Fruit fly (Drosophila melanogaster) whole organism, prepupa: ENCODE measurements around the gene Ciz1.

Experiments used
- Blimp-1 ChIP-seq: fragments of 200-800 bp; sonication (Bioruptor generic); optimal IDR thresholded peaks from 3 replicates; lab custom pipeline; 2017; ENCODE audit warnings: missing biosample characterization, missing genetic modification characterization, mild to moderate bottlenecking, moderate library complexity, missing genetic modification reagents
- CG10631 ChIP-seq: fragments of 200-800 bp; sonication (Bioruptor generic); optimal IDR thresholded peaks from 2 replicates; lab custom pipeline; 2016; ENCODE audit warnings: missing biosample characterization, missing genetic modification characterization
- CG11294 ChIP-seq: fragments of 200-800 bp; sonication (Bioruptor generic); IDR thresholded peaks from 2 replicates; pipeline ENCODE4 v1.3.6; 2022; ENCODE audit warnings: missing biosample characterization, missing genetic modification characterization
- CG11762 ChIP-seq: fragments of 200-800 bp; sonication (Bioruptor generic); optimal IDR thresholded peaks from 3 replicates; lab custom pipeline; 2016; ENCODE audit warnings: missing biosample characterization, missing genetic modification characterization; ENCODE audit not compliant: insufficient read depth
- CG15336 ChIP-seq: fragments of 200-800 bp; sonication (Bioruptor generic); IDR thresholded peaks from 2 replicates; pipeline ENCODE4 v1.3.6; 2022; ENCODE audit warnings: missing biosample characterization, missing genetic modification characterization
- CG16779 ChIP-seq: fragments of 200-800 bp; sonication (Bioruptor generic); optimal IDR thresholded peaks from 3 replicates; lab custom pipeline; 2017; ENCODE audit warnings: missing biosample characterization, mild to moderate bottlenecking, missing genetic modification characterization
- CG3032 ChIP-seq: fragments of 200-800 bp; optimal IDR thresholded peaks from 2 replicates; lab custom pipeline; 2019; ENCODE audit warnings: missing biosample characterization, mild to moderate bottlenecking, missing genetic modification characterization, moderate library complexity
- CG31627 ChIP-seq: fragments of 200-800 bp; sonication (Bioruptor generic); optimal IDR thresholded peaks from 3 replicates; lab custom pipeline; 2016; ENCODE audit warnings: missing biosample characterization, missing genetic modification characterization
- CG32006 ChIP-seq: fragments of 200-800 bp; sonication (Bioruptor generic); optimal IDR thresholded peaks from 3 replicates; lab custom pipeline; 2017; ENCODE audit warnings: missing biosample characterization, mild to moderate bottlenecking, missing genetic modification characterization
- CG34406 ChIP-seq: fragments of 200-800 bp; sonication (Bioruptor generic); optimal IDR thresholded peaks from 3 replicates; lab custom pipeline; 2016; ENCODE audit warnings: missing biosample characterization, missing genetic modification characterization
- CG3919 ChIP-seq: fragments of 200-800 bp; sonication (Bioruptor generic); optimal IDR thresholded peaks from 3 replicates; lab custom pipeline; 2016; ENCODE audit warnings: missing biosample characterization, missing genetic modification characterization
- CG4318 ChIP-seq: fragments of 200-800 bp; sonication (Bioruptor generic); optimal IDR thresholded peaks from 3 replicates; lab custom pipeline; 2017; ENCODE audit warnings: missing biosample characterization, mild to moderate bottlenecking, missing genetic modification characterization
- CG6163 ChIP-seq: fragments of 200-800 bp; sonication (Bioruptor generic); IDR thresholded peaks from 3 replicates; pipeline ENCODE4 v1.3.6; 2022; ENCODE audit warnings: missing biosample characterization, missing genetic modification characterization
- CG6276 ChIP-seq: fragments of 200-800 bp; sonication (Bioruptor generic); optimal IDR thresholded peaks from 2 replicates; lab custom pipeline; 2017; ENCODE audit warnings: missing biosample characterization, mild to moderate bottlenecking, missing genetic modification characterization
- CG6808 ChIP-seq: fragments of 200-800 bp; sonication (Bioruptor generic); optimal IDR thresholded peaks from 3 replicates; lab custom pipeline; 2017; ENCODE audit warnings: missing biosample characterization, missing genetic modification characterization, mild to moderate bottlenecking, moderate library complexity, missing genetic modification reagents
- CG6854 ChIP-seq: fragments of 200-800 bp; sonication (Bioruptor generic); optimal IDR thresholded peaks from 2 replicates; lab custom pipeline; 2017; ENCODE audit warnings: missing biosample characterization, mild to moderate bottlenecking, missing genetic modification characterization
- CG7368 ChIP-seq: fragments of 200-800 bp; sonication (Bioruptor generic); optimal IDR thresholded peaks from 3 replicates; lab custom pipeline; 2016; ENCODE audit warnings: missing biosample characterization, missing genetic modification characterization
- CG8119 ChIP-seq: fragments of 200-800 bp; sonication (Bioruptor generic); IDR thresholded peaks from 3 replicates; pipeline ENCODE4 v1.3.6; 2022; ENCODE audit warnings: missing biosample characterization, missing genetic modification characterization
- CG8632 ChIP-seq: fragments of 200-800 bp; sonication (Bioruptor generic); optimal IDR thresholded peaks from 3 replicates; lab custom pipeline; 2016; ENCODE audit warnings: missing biosample characterization, missing genetic modification characterization
- CG9139 ChIP-seq: fragments of 200-800 bp; sonication (Bioruptor generic); optimal IDR thresholded peaks from 3 replicates; lab custom pipeline; 2017; ENCODE audit warnings: missing biosample characterization, mild to moderate bottlenecking, missing genetic modification characterization
- Eip75B ChIP-seq: fragments of 200-800 bp; sonication (Bioruptor generic); optimal IDR thresholded peaks from 3 replicates; lab custom pipeline; 2016; ENCODE audit warnings: missing biosample characterization, missing genetic modification characterization
- Eip78C ChIP-seq: fragments of 200-800 bp; sonication (Bioruptor generic); peaks from one replicate; lab custom pipeline; 2016; ENCODE audit warnings: missing biosample characterization, missing genetic modification characterization
- Eip93F ChIP-seq: fragments of 200-800 bp; sonication (Bioruptor generic); optimal IDR thresholded peaks from 2 replicates; lab custom pipeline; 2016; ENCODE audit warnings: missing biosample characterization, mild to moderate bottlenecking, missing genetic modification characterization
- Ets21C ChIP-seq: fragments of 200-800 bp; sonication (Bioruptor generic); optimal IDR thresholded peaks from 3 replicates; lab custom pipeline; 2016; ENCODE audit warnings: missing biosample characterization, missing genetic modification characterization
- Ets96B ChIP-seq: fragments of 200-800 bp; optimal IDR thresholded peaks from 2 replicates; lab custom pipeline; 2019; ENCODE audit warnings: missing biosample characterization, mild to moderate bottlenecking, missing genetic modification characterization, moderate library complexity
- Hr38 ChIP-seq: sonication (Bioruptor generic); optimal IDR thresholded peaks from 2 replicates; lab custom pipeline; 2016; ENCODE audit warnings: missing biosample characterization, missing genetic modification characterization
- Hr4 ChIP-seq: fragments of 200-800 bp; sonication (Bioruptor generic); optimal IDR thresholded peaks from 3 replicates; lab custom pipeline; 2016; ENCODE audit warnings: missing biosample characterization, missing genetic modification characterization
- Lpt ChIP-seq: fragments of 200-800 bp; sonication (Bioruptor generic); optimal IDR thresholded peaks from 3 replicates; lab custom pipeline; 2016; ENCODE audit warnings: missing biosample characterization, missing genetic modification characterization
- Smox ChIP-seq: fragments of 200-800 bp; sonication (Bioruptor generic); optimal IDR thresholded peaks from 3 replicates; lab custom pipeline; 2016; ENCODE audit warnings: missing biosample characterization, missing genetic modification characterization
- Sox14 ChIP-seq: fragments of 200-800 bp; sonication (Bioruptor generic); optimal IDR thresholded peaks from 3 replicates; lab custom pipeline; 2016; ENCODE audit warnings: missing biosample characterization, missing genetic modification characterization
- achi ChIP-seq: fragments of 200-800 bp; sonication (Bioruptor generic); optimal IDR thresholded peaks from 3 replicates; lab custom pipeline; 2016; ENCODE audit warnings: missing biosample characterization, missing genetic modification characterization
- acj6 ChIP-seq: fragments of 200-800 bp; sonication (Bioruptor generic); optimal IDR thresholded peaks from 3 replicates; lab custom pipeline; 2016; ENCODE audit warnings: missing biosample characterization, missing genetic modification characterization
- dac ChIP-seq: fragments of 200-800 bp; sonication (Bioruptor generic); optimal IDR thresholded peaks from 2 replicates; lab custom pipeline; 2017; ENCODE audit warnings: missing biosample characterization, mild to moderate bottlenecking, missing genetic modification characterization
- eg ChIP-seq: fragments of 200-800 bp; sonication (Bioruptor generic); IDR thresholded peaks from 3 replicates; pipeline ENCODE4 v1.3.6; 2022; ENCODE audit warnings: missing biosample characterization, missing genetic modification characterization
- esn ChIP-seq: fragments of 200-800 bp; sonication (Bioruptor generic); optimal IDR thresholded peaks from 2 replicates; lab custom pipeline; 2016; ENCODE audit warnings: missing biosample characterization, mild to moderate bottlenecking, missing genetic modification characterization, moderate library complexity
- fd85E ChIP-seq: fragments of 200-800 bp; sonication (Bioruptor generic); optimal IDR thresholded peaks from 3 replicates; lab custom pipeline; 2016; ENCODE audit warnings: missing biosample characterization, missing genetic modification characterization
- lz ChIP-seq: fragments of 200-800 bp; sonication (Bioruptor generic); optimal IDR thresholded peaks from 3 replicates; lab custom pipeline; 2016; ENCODE audit warnings: missing biosample characterization, missing genetic modification characterization
- net ChIP-seq: fragments of 200-800 bp; sonication (Bioruptor generic); optimal IDR thresholded peaks from 3 replicates; lab custom pipeline; 2016; ENCODE audit warnings: missing biosample characterization, missing genetic modification characterization
- pdm3 ChIP-seq: fragments of 200-800 bp; sonication (Bioruptor generic); optimal IDR thresholded peaks from 3 replicates; lab custom pipeline; 2016; ENCODE audit warnings: missing biosample characterization, missing genetic modification characterization
- salr ChIP-seq, 2 experiments: fragments of 200-800 bp; sonication (Bioruptor generic); optimal IDR thresholded peaks; 3 replicates each; lab custom pipeline; 2016 to 2018; ENCODE audit warnings: missing biosample characterization in 2 of 2, missing genetic modification characterization in 2 of 2, mild to moderate bottlenecking in 1 of 2
- svp ChIP-seq: fragments of 200-800 bp; sonication (Bioruptor generic); peaks from one replicate; lab custom pipeline; 2016; ENCODE audit warnings: missing biosample characterization, missing genetic modification characterization
- topi ChIP-seq: fragments of 200-800 bp; sonication (Bioruptor generic); optimal IDR thresholded peaks from 3 replicates; lab custom pipeline; 2016; ENCODE audit warnings: missing biosample characterization, missing genetic modification characterization

The Ciz1 gene

dm6 chr3L:9872035-9872434 is 7.6 kb downstream of the Ciz1 start:
- TF ChIP-seq net (GFP tag; lab: Kevin White, UChicago) = peak; percentile 51
- peak; percentile 60 for TF ChIP-seq CG3919
- TF ChIP-seq CG10631 (GFP tag; lab: Kevin White, UChicago) = no peak
- TF ChIP-seq Ets21C (GFP tag; lab: Kevin White, UChicago) = no peak
- no peak for TF ChIP-seq Smox
- peak; percentile 26 for TF ChIP-seq Lpt (GFP tag; lab: Kevin White, UChicago)
- TF ChIP-seq pdm3 (GFP tag; lab: Kevin White, UChicago) = no peak
- peak; percentile 46; the same call in 1 of the 3 replicates for TF ChIP-seq CG8119 (GFP tag; lab: Robert Waterston, UW)
- TF ChIP-seq CG32006 (GFP tag; lab: Kevin White, UChicago) = peak; percentile 74
- TF ChIP-seq CG6163 = peak; percentile 38; the same call in 2 of the 3 replicates
- no peak for TF ChIP-seq CG31627
- TF ChIP-seq eg = peak; percentile 44; the same call in 1 of the 3 replicates
- TF ChIP-seq esn (GFP tag; lab: Kevin White, UChicago) = no peak
- no peak for TF ChIP-seq CG6854 (GFP tag; lab: Kevin White, UChicago)
- TF ChIP-seq salr (GFP tag; optimal IDR thresholded peaks at IDR 0.05; lab: Kevin White, UChicago) = peak in 1 of 2 experiments; percentile 33
- TF ChIP-seq CG11294 (GFP tag; lab: Robert Waterston, UW) = peak; percentile 36; the same call in 1 of the 2 replicates
- TF ChIP-seq CG16779 (tag; lab: Kevin White, UChicago) = peak; percentile 25
- peak; percentile 22 for TF ChIP-seq CG11762 (GFP tag; lab: Kevin White, UChicago)
- peak; percentile 25 for TF ChIP-seq Ets96B (tag; lab: Kevin White, UChicago)
- TF ChIP-seq CG6276 (GFP tag; lab: Kevin White, UChicago) = peak; percentile 64
- TF ChIP-seq CG4318 = no peak
- TF ChIP-seq achi (GFP tag; lab: Kevin White, UChicago) = peak; percentile 44
- peak; percentile 43 for TF ChIP-seq Hr4 (GFP tag; lab: Kevin White, UChicago)
- TF ChIP-seq Eip75B = no peak
- no peak for TF ChIP-seq Blimp-1 (GFP tag; lab: Kevin White, UChicago)
- TF ChIP-seq CG7368 = no peak
- peak; percentile 48; the same call in 1 of the 2 replicates for TF ChIP-seq CG15336
- TF ChIP-seq Eip93F (GFP tag; lab: Kevin White, UChicago) = no peak
- TF ChIP-seq Hr38 (GFP tag; lab: Kevin White, UChicago) = no peak
- no peak for TF ChIP-seq Sox14
- TF ChIP-seq fd85E (GFP tag; lab: Kevin White, UChicago) = no peak
- peak; percentile 82 for TF ChIP-seq Eip78C (GFP tag; lab: Kevin White, UChicago)
- no peak for TF ChIP-seq dac (GFP tag; lab: Kevin White, UChicago)
- no peak for TF ChIP-seq CG6808 (GFP tag; lab: Kevin White, UChicago)
- no peak for TF ChIP-seq topi (GFP tag; lab: Kevin White, UChicago)
- peak; percentile 39 for TF ChIP-seq CG34406 (GFP tag; lab: Kevin White, UChicago)
- no peak for TF ChIP-seq lz (GFP tag; lab: Kevin White, UChicago)
- peak; percentile 60 for TF ChIP-seq acj6
- no peak for TF ChIP-seq svp (GFP tag; lab: Kevin White, UChicago)
- peak; percentile 27 for TF ChIP-seq CG8632 (GFP tag; lab: Kevin White, UChicago)
- no peak for TF ChIP-seq CG9139
- peak; percentile 18 for TF ChIP-seq CG3032 (tag; lab: Kevin White, UChicago)
- TF ChIP-seq, all 60 proteins: peak for 21

- TF ChIP-seq CG10631 (GFP tag; lab: Kevin White, UChicago) = no peak
- no peak for TF ChIP-seq lz (GFP tag; lab: Kevin White, UChicago)
- TF ChIP-seq, all 60 proteins: peak for 0
Measured at dm6 chr3L:9878685-9879084, 14.2 kb downstream of the Ciz1 start, which contains the start of gene CG34382. Gene CG34382 (plus strand): TSS chr3L:9878985.
